Worm (Caenorhabditis elegans) whole organism, L1 larva: ENCODE results near the gene C56G2.9.

Source experiments
- C04F5.9 ChIP-seq: sonication (generic microtip); optimal IDR thresholded peaks from 2 replicates; lab custom pipeline; 2016; ENCODE audit warnings: missing genetic modification characterization, missing compliant biosample characterization
- C16A3.4 ChIP-seq: fragments of 150-350 bp; optimal IDR thresholded peaks from 2 replicates; lab custom pipeline; 2014; ENCODE audit warnings: missing biosample characterization, missing genetic modification characterization
- C34B4.2 ChIP-seq: sonication (generic microtip); optimal IDR thresholded peaks from 2 replicates; lab custom pipeline; 2017; ENCODE audit warnings: mild to moderate bottlenecking, missing genetic modification characterization, missing compliant biosample characterization
- Y116A8C.19 ChIP-seq: sonication (generic microtip); optimal IDR thresholded peaks from 2 replicates; lab custom pipeline; 2016; ENCODE audit warnings: missing compliant biosample characterization, missing genetic modification characterization, borderline replicate concordance
- aha-1 ChIP-seq: fragments of 150-350 bp; optimal IDR thresholded peaks from 2 replicates; lab custom pipeline; 2014; ENCODE audit warnings: missing biosample characterization, missing genetic modification characterization
- alr-1 ChIP-seq: fragments of 200-800 bp; sonication (Bioruptor generic); optimal IDR thresholded peaks from 2 replicates; lab custom pipeline; 2018; ENCODE audit warnings: borderline replicate concordance, mild to moderate bottlenecking, missing genetic modification characterization, missing compliant biosample characterization
- aly-2 ChIP-seq: fragments of 150-350 bp; optimal IDR thresholded peaks from 2 replicates; lab custom pipeline; 2014; ENCODE audit warnings: missing biosample characterization, missing genetic modification characterization
- ama-1 ChIP-seq: fragments of 150-350 bp; optimal IDR thresholded peaks from 2 replicates; lab custom pipeline; 2014
- blmp-1 ChIP-seq: fragments of 150-350 bp; optimal IDR thresholded peaks from 2 replicates; lab custom pipeline; 2014; ENCODE audit warnings: missing biosample characterization, missing genetic modification characterization
- ceh-63 ChIP-seq: fragments of 200-800 bp; sonication (Bioruptor generic); optimal IDR thresholded peaks from 2 replicates; lab custom pipeline; 2018; ENCODE audit warnings: mild to moderate bottlenecking, missing genetic modification characterization, missing compliant biosample characterization
- ceh-8 ChIP-seq: fragments of 200-800 bp; sonication (Bioruptor generic); optimal IDR thresholded peaks from 2 replicates; lab custom pipeline; 2018; ENCODE audit warnings: mild to moderate bottlenecking, missing genetic modification characterization, moderate library complexity, missing compliant biosample characterization
- ceh-82 ChIP-seq, 3 experiments: fragments of 150-350 bp in 1 of 3; sonication (generic microtip) in 2 of 3; optimal IDR thresholded peaks; 2 replicates each; lab custom pipeline; 2014 to 2017; ENCODE audit warnings: missing biosample characterization in 3 of 3, missing genetic modification characterization in 3 of 3
- ceh-90 ChIP-seq: sonication (generic microtip); optimal IDR thresholded peaks from 2 replicates; lab custom pipeline; 2016; ENCODE audit warnings: missing genetic modification characterization, missing compliant biosample characterization
- ces-1 ChIP-seq: fragments of 150-350 bp; optimal IDR thresholded peaks from 2 replicates; lab custom pipeline; 2014; ENCODE audit warnings: missing biosample characterization, missing genetic modification reagents, missing genetic modification characterization
- elt-2 ChIP-seq: sonication (generic microtip); optimal IDR thresholded peaks from 2 replicates; lab custom pipeline; 2016; ENCODE audit warnings: missing genetic modification characterization, mild to moderate bottlenecking, inconsistent platforms, missing compliant biosample characterization, missing genetic modification reagents
- fkh-10 ChIP-seq: sonication (generic microtip); optimal IDR thresholded peaks from 2 replicates; lab custom pipeline; 2017; ENCODE audit warnings: missing biosample characterization, missing genetic modification reagents, missing genetic modification characterization
- fkh-8 ChIP-seq: sonication (generic microtip); optimal IDR thresholded peaks from 2 replicates; lab custom pipeline; 2016; ENCODE audit warnings: mild to moderate bottlenecking, missing genetic modification characterization, missing compliant biosample characterization
- grh-1 ChIP-seq: fragments of 200-800 bp; sonication (Bioruptor generic); IDR thresholded peaks from 2 replicates; pipeline ENCODE4 v1.3.6; 2022; ENCODE audit warnings: missing genetic modification reagents, missing genetic modification characterization, missing compliant biosample characterization
- hlh-17 ChIP-seq: fragments of 200-800 bp; sonication (Bioruptor generic); optimal IDR thresholded peaks from 2 replicates; lab custom pipeline; 2018; ENCODE audit warnings: missing genetic modification characterization, mild to moderate bottlenecking, missing compliant biosample characterization, moderate library complexity, borderline replicate concordance
- hlh-4 ChIP-seq: sonication (generic microtip); optimal IDR thresholded peaks from 2 replicates; lab custom pipeline; 2016; ENCODE audit warnings: mild to moderate bottlenecking, missing genetic modification characterization, missing compliant biosample characterization
- isw-1 ChIP-seq: fragments of 200-800 bp; sonication (Bioruptor generic); IDR thresholded peaks from 2 replicates; pipeline ENCODE4 v1.3.6; 2022; ENCODE audit warnings: missing genetic modification characterization, missing compliant biosample characterization
- jun-1 ChIP-seq: fragments of 150-350 bp; optimal IDR thresholded peaks from 2 replicates; lab custom pipeline; 2014; ENCODE audit warnings: missing biosample characterization, missing genetic modification reagents, missing genetic modification characterization
- lin-15B ChIP-seq: fragments of 150-350 bp; sonication (generic microtip); optimal IDR thresholded peaks from 3 replicates; lab custom pipeline; 2014; ENCODE audit warnings: missing biosample characterization, missing genetic modification characterization
- lin-35 ChIP-seq, 2 experiments: fragments of 150-350 bp; optimal IDR thresholded peaks; 2 replicates each; lab custom pipeline; 2014; ENCODE audit warnings: missing biosample characterization in 2 of 2, missing genetic modification characterization in 2 of 2, missing genetic modification reagents in 2 of 2
- lsy-2 ChIP-seq, 2 experiments: fragments of 150-350 bp; optimal IDR thresholded peaks; 2 replicates each; lab custom pipeline; 2014; ENCODE audit warnings: missing biosample characterization in 2 of 2, missing genetic modification characterization in 2 of 2
- mab-9 ChIP-seq: fragments of 200-800 bp; sonication (Bioruptor generic); IDR thresholded peaks from 2 replicates; pipeline ENCODE4 v1.3.6; 2022; ENCODE audit warnings: missing genetic modification reagents, missing genetic modification characterization, missing compliant biosample characterization
- mdl-1 ChIP-seq, 2 experiments: fragments of 150-350 bp; optimal IDR thresholded peaks; 2 replicates each; lab custom pipeline; 2014 to 2017; ENCODE audit warnings: missing biosample characterization in 2 of 2, missing genetic modification characterization in 2 of 2, inconsistent platforms in 1 of 2
- mef-2 ChIP-seq: fragments of 150-350 bp; optimal IDR thresholded peaks from 2 replicates; lab custom pipeline; 2014; ENCODE audit warnings: missing biosample characterization, missing genetic modification characterization
- nhr-11 ChIP-seq: fragments of 150-350 bp; optimal IDR thresholded peaks from 2 replicates; lab custom pipeline; 2014; ENCODE audit warnings: missing biosample characterization, missing genetic modification characterization
- nhr-19 ChIP-seq: fragments of 200-800 bp; sonication (Bioruptor generic); conservative IDR thresholded peaks from 2 replicates; pipeline ENCODE4 v1.3.6; 2022; ENCODE audit warnings: missing genetic modification characterization, missing compliant biosample characterization
- nhr-20 ChIP-seq: sonication (generic microtip); optimal IDR thresholded peaks from 2 replicates; lab custom pipeline; 2016; ENCODE audit warnings: mild to moderate bottlenecking, missing genetic modification characterization, missing compliant biosample characterization
- nhr-28 ChIP-seq: fragments of 150-350 bp; optimal IDR thresholded peaks from 2 replicates; lab custom pipeline; 2014; ENCODE audit warnings: missing biosample characterization, missing genetic modification characterization
- nhr-71 ChIP-seq: sonication (generic microtip); optimal IDR thresholded peaks from 2 replicates; lab custom pipeline; 2016; ENCODE audit warnings: mild to moderate bottlenecking, missing genetic modification characterization, moderate library complexity, missing compliant biosample characterization
- nhr-76 ChIP-seq: sonication (generic microtip); optimal IDR thresholded peaks from 2 replicates; lab custom pipeline; 2017; ENCODE audit warnings: missing biosample characterization, missing genetic modification characterization
- nhr-84 ChIP-seq: sonication (generic microtip); optimal IDR thresholded peaks from 2 replicates; lab custom pipeline; 2017; ENCODE audit warnings: missing biosample characterization, missing genetic modification characterization
- nhr-85 ChIP-seq: sonication (generic microtip); peaks from one replicate; lab custom pipeline; 2016; ENCODE audit warnings: missing genetic modification characterization, inconsistent platforms, missing compliant biosample characterization
- nhr-90 ChIP-seq: sonication (generic microtip); optimal IDR thresholded peaks from 2 replicates; lab custom pipeline; 2016; ENCODE audit warnings: mild to moderate bottlenecking, missing genetic modification characterization, missing compliant biosample characterization; ENCODE audit not compliant: poor library complexity
- pax-3 ChIP-seq: fragments of 200-800 bp; sonication (Bioruptor generic); optimal IDR thresholded peaks from 2 replicates; lab custom pipeline; 2018; ENCODE audit warnings: mild to moderate bottlenecking, missing genetic modification characterization, moderate library complexity, missing compliant biosample characterization
- pqm-1 ChIP-seq: sonication (generic microtip); optimal IDR thresholded peaks from 3 replicates; lab custom pipeline; 2017; ENCODE audit warnings: missing biosample characterization, missing genetic modification characterization
- rnt-1 ChIP-seq: sonication (generic microtip); optimal IDR thresholded peaks from 2 replicates; lab custom pipeline; 2016; ENCODE audit warnings: mild to moderate bottlenecking, missing genetic modification characterization, moderate library complexity, missing compliant biosample characterization
- skn-1 ChIP-seq: fragments of 150-350 bp; optimal IDR thresholded peaks from 2 replicates; lab custom pipeline; 2014; ENCODE audit warnings: missing biosample characterization, missing genetic modification characterization
- sptf-1 ChIP-seq: fragments of 150-350 bp; optimal IDR thresholded peaks from 2 replicates; lab custom pipeline; 2014; ENCODE audit warnings: missing biosample characterization, missing genetic modification characterization
- sup-37 ChIP-seq: fragments of 200-800 bp; sonication (Bioruptor generic); optimal IDR thresholded peaks from 2 replicates; lab custom pipeline; 2018; ENCODE audit warnings: mild to moderate bottlenecking, missing genetic modification characterization, missing compliant biosample characterization
- swsn-7 ChIP-seq: sonication (generic microtip); optimal IDR thresholded peaks from 2 replicates; lab custom pipeline; 2016; ENCODE audit warnings: missing genetic modification characterization, missing compliant biosample characterization
- tbx-2 ChIP-seq: sonication (generic microtip); optimal IDR thresholded peaks from 2 replicates; lab custom pipeline; 2016; ENCODE audit warnings: missing genetic modification characterization, missing compliant biosample characterization
- tlp-1 ChIP-seq: fragments of 150-350 bp; optimal IDR thresholded peaks from 2 replicates; lab custom pipeline; 2014; ENCODE audit warnings: missing biosample characterization, missing genetic modification characterization
- unc-130 ChIP-seq: fragments of 150-350 bp; optimal IDR thresholded peaks from 2 replicates; lab custom pipeline; 2017; ENCODE audit warnings: missing biosample characterization, missing genetic modification characterization, inconsistent platforms
- unc-30 ChIP-seq: sonication (generic microtip); optimal IDR thresholded peaks from 2 replicates; lab custom pipeline; 2017; ENCODE audit warnings: missing biosample characterization, missing genetic modification characterization
- unc-86 ChIP-seq: sonication (generic microtip); optimal IDR thresholded peaks from 2 replicates; lab custom pipeline; 2016; ENCODE audit warnings: missing genetic modification characterization, missing compliant biosample characterization
- unc-98 ChIP-seq: fragments of 200-800 bp; sonication (Bioruptor generic); IDR thresholded peaks from 2 replicates; pipeline ENCODE4 v1.3.6; 2022; ENCODE audit warnings: missing genetic modification characterization, missing compliant biosample characterization
- vab-15 ChIP-seq: sonication (generic microtip); optimal IDR thresholded peaks from 2 replicates; lab custom pipeline; 2017; ENCODE audit warnings: missing genotype, mild to moderate bottlenecking, missing genetic modification characterization, missing compliant biosample characterization
- xbp-1 ChIP-seq: sonication (generic microtip); optimal IDR thresholded peaks from 2 replicates; lab custom pipeline; 2016; ENCODE audit warnings: missing genetic modification characterization, missing compliant biosample characterization
- zag-1 ChIP-seq: fragments of 150-350 bp; optimal IDR thresholded peaks from 2 replicates; lab custom pipeline; 2014; ENCODE audit warnings: missing biosample characterization, missing genetic modification characterization
- ztf-4 ChIP-seq: fragments of 150-350 bp; optimal IDR thresholded peaks from 2 replicates; lab custom pipeline; 2014; ENCODE audit warnings: missing biosample characterization, missing genetic modification characterization

The C56G2.9 gene

ce11 chrIII:6360114-6360513 is 17.0 kb upstream of the C56G2.9 start (continued):
- TF ChIP-seq isw-1 (GFP tag; lab: Robert Waterston, UW), result no peak
- no peak for TF ChIP-seq ceh-82 (tag; optimal IDR thresholded peaks at IDR 0.05; lab: Kevin White, UChicago)
- TF ChIP-seq aly-2, result no peak
- TF ChIP-seq fkh-8 (tag; lab: Kevin White, UChicago), result no peak
- no peak for TF ChIP-seq nhr-28
- TF ChIP-seq lsy-2 (tag; optimal IDR thresholded peaks at IDR 0.05; lab: Kevin White, UChicago), result peak; percentile 53 to 65
- TF ChIP-seq alr-1, result no peak
- no peak for TF ChIP-seq mab-9
- no peak for TF ChIP-seq mef-2 (tag; lab: Kevin White, UChicago)
- peak; percentile 80 for TF ChIP-seq nhr-20 (tag; lab: Kevin White, UChicago)
- peak in 1 of 2 experiments; percentile 85 for TF ChIP-seq mdl-1 (tag; optimal IDR thresholded peaks at IDR 0.05; lab: Kevin White, UChicago)
- peak; percentile 28 to 58 for TF ChIP-seq lin-35 (GFP tag; optimal IDR thresholded peaks at IDR 0.05; lab: Kevin White, UChicago)
- TF ChIP-seq ztf-4, result no peak
- TF ChIP-seq nhr-19 (GFP tag; lab: Robert Waterston, UW), result peak; percentile 73
- no peak for TF ChIP-seq jun-1
- no peak for TF ChIP-seq aha-1 (tag; lab: Kevin White, UChicago)
- no peak for TF ChIP-seq pqm-1 (tag; lab: Kevin White, UChicago)
- TF ChIP-seq C04F5.9, result no peak
- no peak for TF ChIP-seq C34B4.2
- TF ChIP-seq blmp-1 (tag; lab: Kevin White, UChicago), result peak; percentile 61
- TF ChIP-seq swsn-7 (tag; lab: Kevin White, UChicago), result peak; percentile 2
- TF ChIP-seq ceh-90 (tag; lab: Kevin White, UChicago), result no peak
- no peak for TF ChIP-seq nhr-76 (tag; lab: Kevin White, UChicago)
- TF ChIP-seq skn-1 (tag; lab: Kevin White, UChicago), result no peak
- no peak for TF ChIP-seq ceh-8 (GFP tag; lab: Kevin White, UChicago)
- no peak for TF ChIP-seq unc-98 (GFP tag; lab: Robert Waterston, UW)
- no peak for TF ChIP-seq nhr-84
- no peak for TF ChIP-seq ces-1 (GFP tag; lab: Kevin White, UChicago)
- TF ChIP-seq vab-15 (tag; lab: Kevin White, UChicago), result no peak
- no peak for TF ChIP-seq elt-2 (tag; lab: Kevin White, UChicago)
- no peak for TF ChIP-seq zag-1 (tag; lab: Kevin White, UChicago)
- no peak for TF ChIP-seq sup-37 (GFP tag; lab: Kevin White, UChicago)
- TF ChIP-seq xbp-1, result no peak
- TF ChIP-seq nhr-85, result peak; percentile 97
- no peak for TF ChIP-seq unc-30 (tag; lab: Kevin White, UChicago)
- TF ChIP-seq ama-1 (lab: Kevin White, UChicago), result no peak
- TF ChIP-seq lin-15B (tag; lab: Kevin White, UChicago), result no peak
- TF ChIP-seq nhr-71, result peak; percentile 92
- no peak for TF ChIP-seq hlh-17 (GFP tag; lab: Kevin White, UChicago)
- no peak for TF ChIP-seq unc-86 (tag; lab: Kevin White, UChicago)
- no peak for TF ChIP-seq nhr-90
- peak; percentile 84 for TF ChIP-seq rnt-1 (tag; lab: Kevin White, UChicago)
- TF ChIP-seq nhr-11 (tag; lab: Kevin White, UChicago), result no peak
- no peak for TF ChIP-seq sptf-1 (tag; lab: Kevin White, UChicago)
- peak; percentile 65 for TF ChIP-seq unc-130 (tag; lab: Kevin White, UChicago)
- no peak for TF ChIP-seq hlh-4
- TF ChIP-seq tlp-1 (tag; lab: Kevin White, UChicago), result no peak
- peak; percentile 54; the same call in 1 of the 2 replicates for TF ChIP-seq grh-1 (GFP tag; lab: Robert Waterston, UW)
- TF ChIP-seq fkh-10 (GFP tag; lab: Kevin White, UChicago), result no peak
- no peak for TF ChIP-seq Y116A8C.19 (tag; lab: Kevin White, UChicago)
- peak; percentile 42 for TF ChIP-seq tbx-2
- TF ChIP-seq pax-3 (tag; lab: Kevin White, UChicago), result no peak
- TF ChIP-seq C16A3.4 (tag; lab: Kevin White, UChicago), result no peak
- no peak for TF ChIP-seq ceh-63 (GFP tag; lab: Kevin White, UChicago)
- TF ChIP-seq, all 84 proteins: peak for 24
